Worm (Caenorhabditis elegans) whole organism, young adult: ENCODE data around the gene alfa-1.

Experiments used
- C06A6.2 ChIP-seq: fragments of 200-800 bp; sonication (Bioruptor generic); conservative IDR thresholded peaks from 2 replicates; pipeline ENCODE4 v1.3.6; 2022; ENCODE audit warnings: missing genetic modification characterization, missing compliant biosample characterization
- C17E4.6 ChIP-seq: fragments of 200-800 bp; sonication (Bioruptor generic); IDR thresholded peaks from 2 replicates; pipeline ENCODE4 v1.3.6; 2022; ENCODE audit warnings: missing genetic modification reagents, missing genetic modification characterization, missing compliant biosample characterization
- D2030.7 ChIP-seq: fragments of 200-800 bp; sonication (Bioruptor generic); IDR thresholded peaks from 2 replicates; pipeline ENCODE4 v1.3.6; 2022; ENCODE audit warnings: missing genetic modification reagents, missing genetic modification characterization, missing compliant biosample characterization
- F23B12.7 ChIP-seq: sonication (generic microtip); optimal IDR thresholded peaks from 2 replicates; lab custom pipeline; 2017; ENCODE audit warnings: missing genetic modification characterization, mild to moderate bottlenecking, missing compliant biosample characterization, antibody characterized with exemption, moderate library complexity; ENCODE audit not compliant: insufficient read depth
- F37B4.10 ChIP-seq: fragments of 200-800 bp; sonication (Bioruptor generic); IDR thresholded peaks from 2 replicates; pipeline ENCODE4 v1.3.6; 2022; ENCODE audit warnings: missing genetic modification characterization, missing compliant biosample characterization
- K12H6.12 ChIP-seq: fragments of 200-800 bp; sonication (Bioruptor generic); optimal IDR thresholded peaks from 2 replicates; lab custom pipeline; 2018; ENCODE audit warnings: mild to moderate bottlenecking, missing genetic modification characterization, missing compliant biosample characterization
- Y53F4B.3 ChIP-seq: fragments of 200-800 bp; sonication (Bioruptor generic); IDR thresholded peaks from 2 replicates; pipeline ENCODE4 v1.3.6; 2022; ENCODE audit warnings: missing genetic modification reagents, missing genetic modification characterization, missing compliant biosample characterization
- Y95B8A.8 ChIP-seq: fragments of 200-800 bp; sonication (Bioruptor generic); IDR thresholded peaks from 2 replicates; pipeline ENCODE4 v1.3.6; 2022; ENCODE audit warnings: missing genetic modification reagents, missing genetic modification characterization, missing compliant biosample characterization
- aptf-2 ChIP-seq: fragments of 200-800 bp; sonication (Bioruptor generic); conservative IDR thresholded peaks from 2 replicates; pipeline ENCODE4 v1.3.6; 2022; ENCODE audit warnings: missing genetic modification reagents, missing genetic modification characterization, missing compliant biosample characterization
- ceh-79 ChIP-seq: sonication (generic microtip); optimal IDR thresholded peaks from 2 replicates; lab custom pipeline; 2017; ENCODE audit warnings: mild to moderate bottlenecking, missing genetic modification characterization, missing compliant biosample characterization
- die-1 ChIP-seq: sonication (generic microtip); optimal IDR thresholded peaks from 2 replicates; lab custom pipeline; 2016; ENCODE audit warnings: missing genotype, mild to moderate bottlenecking, missing genetic modification characterization, missing compliant biosample characterization
- efl-1 ChIP-seq: fragments of 150-350 bp; optimal IDR thresholded peaks from 2 replicates; lab custom pipeline; 2014; ENCODE audit warnings: missing biosample characterization, missing genetic modification reagents, missing genetic modification characterization
- egl-18 ChIP-seq: fragments of 200-800 bp; sonication (Bioruptor generic); IDR thresholded peaks from 2 replicates; pipeline ENCODE4 v1.3.6; 2022; ENCODE audit warnings: missing genetic modification reagents, missing genetic modification characterization, missing compliant biosample characterization
- egrh-3 ChIP-seq: fragments of 200-800 bp; sonication (Bioruptor generic); IDR thresholded peaks from 2 replicates; pipeline ENCODE4 v1.3.6; 2022; ENCODE audit warnings: missing genetic modification reagents, missing genetic modification characterization, missing compliant biosample characterization
- hlh-12 ChIP-seq: sonication (generic microtip); optimal IDR thresholded peaks from 2 replicates; lab custom pipeline; 2016; ENCODE audit warnings: missing genetic modification characterization, missing compliant biosample characterization
- hmg-20 ChIP-seq: fragments of 200-800 bp; sonication (Bioruptor generic); IDR thresholded peaks from 2 replicates; pipeline ENCODE4 v1.3.6; 2022; ENCODE audit warnings: missing genetic modification reagents, missing genetic modification characterization, missing compliant biosample characterization
- lin-26 ChIP-seq: fragments of 200-800 bp; sonication (Bioruptor generic); IDR thresholded peaks from 2 replicates; pipeline ENCODE4 v1.3.6; 2022; ENCODE audit warnings: missing genetic modification reagents, missing genetic modification characterization, missing compliant biosample characterization
- lin-35 ChIP-seq, 3 experiments: fragments of 150-350 bp in 2 of 3; sonication (generic microtip) in 1 of 3; optimal IDR thresholded peaks; 2 replicates each; lab custom pipeline; 2014 to 2018; ENCODE audit warnings: missing biosample characterization in 3 of 3, missing genetic modification characterization in 3 of 3, missing genetic modification reagents in 3 of 3
- lin-40 ChIP-seq: sonication (generic microtip); optimal IDR thresholded peaks from 2 replicates; lab custom pipeline; 2016; ENCODE audit warnings: missing genetic modification characterization, mild to moderate bottlenecking, missing compliant biosample characterization, missing genotype, missing genetic modification reagents
- lsl-1 ChIP-seq: fragments of 200-800 bp; sonication (Bioruptor generic); optimal IDR thresholded peaks from 2 replicates; lab custom pipeline; 2018; ENCODE audit warnings: mild to moderate bottlenecking, missing genetic modification characterization, moderate library complexity, missing compliant biosample characterization
- madf-10 ChIP-seq: sonication (generic microtip); optimal IDR thresholded peaks from 2 replicates; lab custom pipeline; 2016; ENCODE audit warnings: mild to moderate bottlenecking, missing genetic modification characterization, missing compliant biosample characterization
- mcd-1 ChIP-seq: fragments of 200-800 bp; sonication (Bioruptor generic); IDR thresholded peaks from 2 replicates; pipeline ENCODE4 v1.3.6; 2022; ENCODE audit warnings: missing genetic modification reagents, missing genetic modification characterization, missing compliant biosample characterization
- mel-28 ChIP-seq: sonication (generic microtip); optimal IDR thresholded peaks from 2 replicates; lab custom pipeline; 2016; ENCODE audit warnings: borderline replicate concordance, mild to moderate bottlenecking, missing genetic modification characterization, missing compliant biosample characterization
- nfya-1 ChIP-seq: sonication (generic microtip); optimal IDR thresholded peaks from 2 replicates; lab custom pipeline; 2017; ENCODE audit warnings: antibody characterized with exemption, missing compliant biosample characterization, missing genetic modification characterization, borderline replicate concordance; ENCODE audit not compliant: insufficient read depth
- nhr-120 ChIP-seq: fragments of 200-800 bp; sonication (Bioruptor generic); IDR thresholded peaks from 2 replicates; pipeline ENCODE4 v1.3.6; 2022; ENCODE audit warnings: missing genetic modification characterization, missing compliant biosample characterization
- nhr-90 ChIP-seq: sonication (generic microtip); optimal IDR thresholded peaks from 2 replicates; lab custom pipeline; 2016; ENCODE audit warnings: missing genotype, mild to moderate bottlenecking, missing genetic modification characterization, missing compliant biosample characterization
- pbrm-1 ChIP-seq: fragments of 200-800 bp; sonication (Bioruptor generic); IDR thresholded peaks from 2 replicates; pipeline ENCODE4 v1.3.6; 2022; ENCODE audit warnings: missing genetic modification reagents, missing genetic modification characterization, missing compliant biosample characterization
- snpc-4 ChIP-seq, 5 experiments: fragments of 150-350 bp in 1 of 5; sonication (generic microtip) in 4 of 5; optimal IDR thresholded peaks; 2 replicates each; lab custom pipeline; 2014 to 2018; ENCODE audit warnings: missing genetic modification characterization in 5 of 5, missing biosample characterization in 3 of 5, antibody characterized with exemption in 2 of 5, mild to moderate bottlenecking in 2 of 5, missing compliant biosample characterization in 2 of 5, missing genotype in 2 of 5, moderate library complexity in 2 of 5, missing genetic modification reagents in 1 of 5
- tbx-9 ChIP-seq: sonication (generic microtip); optimal IDR thresholded peaks from 2 replicates; lab custom pipeline; 2016; ENCODE audit warnings: borderline replicate concordance, missing genetic modification characterization, inconsistent platforms, missing compliant biosample characterization
- tlf-1 ChIP-seq: fragments of 200-800 bp; sonication (Bioruptor generic); optimal IDR thresholded peaks from 2 replicates; lab custom pipeline; 2018; ENCODE audit warnings: mild to moderate bottlenecking, missing genetic modification characterization, missing compliant biosample characterization
- xnd-1 ChIP-seq: sonication (generic microtip); optimal IDR thresholded peaks from 2 replicates; lab custom pipeline; 2016; ENCODE audit warnings: missing genotype, missing genetic modification reagents, missing genetic modification characterization, missing compliant biosample characterization
- zfh-2 ChIP-seq: fragments of 200-800 bp; sonication (Bioruptor generic); conservative IDR thresholded peaks from 2 replicates; pipeline ENCODE4 v1.3.6; 2022; ENCODE audit warnings: missing genetic modification reagents, missing genetic modification characterization, missing compliant biosample characterization
- ztf-28 ChIP-seq: fragments of 200-800 bp; sonication (Bioruptor generic); IDR thresholded peaks from 2 replicates; pipeline ENCODE4 v1.3.6; 2022; ENCODE audit warnings: missing genetic modification reagents, missing genetic modification characterization, missing compliant biosample characterization

Gene alfa-1

DNA sequence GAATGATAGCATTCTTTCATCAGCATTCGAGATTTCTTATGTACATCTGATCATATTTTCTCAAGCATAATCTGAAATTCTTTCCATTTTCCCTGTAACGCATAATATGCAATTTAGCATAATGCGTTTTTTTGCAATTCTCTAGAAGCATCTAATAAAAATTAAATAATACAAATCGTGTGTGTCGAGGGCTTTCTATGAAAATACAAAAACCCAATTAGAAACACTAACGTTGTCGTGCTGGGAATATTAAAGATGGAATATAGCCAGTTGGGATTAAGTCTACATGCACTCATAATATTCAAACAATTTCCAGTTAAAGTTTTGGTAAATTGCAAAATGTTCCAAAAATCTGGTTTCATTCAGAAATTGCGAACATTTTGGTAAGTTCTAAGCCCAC is 22.3 kb upstream of the alfa-1 start, which contains the start of gene F18A1.1:
Gene F18A1.1 (plus strand): TSS at position 301 of the 400 bp plus-strand sequence.
- TF ChIP-seq F37B4.10 (no peak), D2030.7 (GFP tag; lab: Robert Waterston, UW) (no peak), Y53F4B.3 (GFP tag; lab: Robert Waterston, UW) (no peak), mcd-1 (no peak), nhr-90 (no peak), efl-1 (GFP tag; lab: Kevin White, UChicago) (no peak), egl-18 (no peak), pbrm-1 (no peak), die-1 (tag; lab: Kevin White, UChicago) (no peak), lin-26 (GFP tag; lab: Robert Waterston, UW) (no peak), mel-28 (no peak), nfya-1 (tag; lab: Kevin White, UChicago) (no peak), ceh-79 (tag; lab: Kevin White, UChicago) (no peak), tlf-1 (GFP tag; lab: Kevin White, UChicago) (no peak), F23B12.7 (no peak), lin-40 (tag; lab: Kevin White, UChicago) (no peak), xnd-1 (tag; lab: Kevin White, UChicago) (no peak)

DNA sequence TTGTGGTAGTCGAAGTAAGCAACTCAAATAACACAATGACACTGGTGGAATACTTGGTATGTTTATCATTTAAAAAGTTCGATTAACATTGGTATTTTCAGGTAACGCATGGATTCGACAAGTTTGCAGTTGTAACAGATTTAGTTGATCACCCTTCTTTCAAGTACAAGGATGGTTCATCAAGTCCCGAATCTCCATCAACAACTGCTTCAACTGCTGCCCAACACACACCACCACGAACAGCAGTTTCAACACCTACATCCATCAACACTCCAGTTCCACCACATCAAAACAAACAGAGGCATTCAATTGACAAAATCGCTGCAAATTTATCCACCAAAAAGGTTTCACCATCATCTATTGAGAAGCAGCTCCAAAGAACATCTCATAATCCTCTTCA is 20.2 kb upstream of the alfa-1 start:
- TF ChIP-seq egl-18: no peak
- TF ChIP-seq D2030.7 (GFP tag; lab: Robert Waterston, UW): 0 out of 2 replicates have a peak, but pooled peaks have one; percentile 18
- no peak for TF ChIP-seq lin-26 (GFP tag; lab: Robert Waterston, UW)

DNA sequence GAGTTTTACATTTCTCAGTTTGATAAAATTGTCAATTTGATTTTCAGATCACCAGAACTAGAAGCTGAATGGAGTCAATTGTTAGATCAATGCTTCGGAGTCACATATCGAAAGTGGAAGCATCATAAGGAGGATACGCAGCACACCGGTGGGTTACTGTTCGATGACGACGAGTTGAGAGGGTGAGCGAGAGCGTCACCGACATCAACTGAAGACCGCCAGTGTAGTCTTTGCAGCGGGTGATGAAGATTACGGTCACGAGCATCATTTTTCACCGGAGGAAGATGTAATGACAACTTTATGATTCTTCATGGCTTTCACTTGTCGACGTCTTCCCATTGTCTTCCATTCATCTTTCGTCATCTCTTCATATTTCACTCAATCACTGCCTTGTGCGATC is 19.6 kb upstream of the alfa-1 start, which contains the start of gene lin-26:
Gene lin-26 (plus strand): TSS at position 301 of the 400 bp plus-strand sequence.
- TF ChIP-seq Y95B8A.8: no peak
- TF ChIP-seq aptf-2 (GFP tag; lab: Robert Waterston, UW): 0 out of 2 replicates have a peak, but pooled peaks have one; percentile 9
- TF ChIP-seq C06A6.2 (GFP tag; lab: Robert Waterston, UW): no peak
- TF ChIP-seq snpc-4 (GFP tag; optimal IDR thresholded peaks at IDR 0.05; lab: Kevin White, UChicago): no peak
- no peak for TF ChIP-seq snpc-4 (tag; optimal IDR thresholded peaks at IDR 0.05; lab: Kevin White, UChicago)
- TF ChIP-seq, all 124 proteins: peak for 1

DNA sequence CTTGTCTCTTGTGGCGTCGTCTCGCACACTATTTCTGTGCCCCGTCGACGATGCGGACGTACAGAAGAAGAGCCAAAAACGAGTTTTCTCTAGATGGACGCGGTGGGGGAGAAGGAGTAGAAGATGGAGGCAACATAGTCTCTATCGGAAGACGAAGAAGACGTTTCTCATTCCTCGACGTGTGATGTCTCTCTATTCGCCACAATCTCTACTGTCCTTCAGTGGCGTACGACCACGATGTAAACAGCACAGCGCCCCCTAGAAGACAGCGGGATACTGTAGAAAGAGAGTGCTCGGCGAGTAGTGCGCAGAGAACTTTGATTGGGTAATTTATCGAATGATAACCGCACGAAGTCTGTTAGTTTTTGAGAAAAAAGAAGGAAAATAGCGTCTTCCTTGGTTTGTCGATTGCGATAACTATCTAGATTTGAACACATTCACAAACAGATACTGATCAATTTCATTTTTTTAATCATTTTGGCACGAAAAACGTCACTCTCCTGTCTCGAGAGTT is 17.2 kb upstream of the alfa-1 start:
- TF ChIP-seq lsl-1 (GFP tag; lab: Kevin White, UChicago): no peak
- no peak for TF ChIP-seq mel-28
- TF ChIP-seq zfh-2 (GFP tag; lab: Robert Waterston, UW): no peak
- no peak for TF ChIP-seq Y53F4B.3 (GFP tag; lab: Robert Waterston, UW)
- TF ChIP-seq madf-10: no peak
- no peak for TF ChIP-seq egrh-3
- TF ChIP-seq C17E4.6 (GFP tag; lab: Robert Waterston, UW): no peak
- TF ChIP-seq lin-35 (GFP tag; optimal IDR thresholded peaks at IDR 0.05; lab: Kevin White, UChicago): no peak
- no peak for TF ChIP-seq lin-40 (tag; lab: Kevin White, UChicago)
- TF ChIP-seq nhr-120 (GFP tag; lab: Robert Waterston, UW): no peak
- no peak for TF ChIP-seq hlh-12 (tag; lab: Kevin White, UChicago)
- TF ChIP-seq tbx-9 (tag; lab: Kevin White, UChicago): no peak
- TF ChIP-seq nhr-90: no peak
- no peak for TF ChIP-seq ztf-28 (GFP tag; lab: Robert Waterston, UW)

DNA sequence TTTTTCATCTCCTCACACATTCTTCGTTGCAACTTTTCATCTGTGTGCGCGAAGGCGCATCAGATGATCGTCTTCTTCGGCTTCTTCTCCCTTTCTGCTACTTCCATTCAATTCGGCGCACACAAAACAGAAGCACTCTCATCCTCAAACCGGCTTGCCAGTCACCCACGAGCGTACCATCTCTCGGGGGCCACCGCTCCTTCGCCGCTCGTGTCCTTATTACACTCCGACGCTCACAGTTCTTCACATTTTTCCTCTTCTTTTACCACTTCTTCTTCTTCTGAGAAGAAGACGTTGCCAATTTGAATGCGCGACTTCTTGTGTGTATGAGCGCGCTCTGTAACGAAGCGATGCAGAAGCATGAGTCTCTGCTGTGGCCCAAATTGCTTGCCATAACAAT is 16.2 kb upstream of the alfa-1 start:
- TF ChIP-seq lsl-1 (GFP tag; lab: Kevin White, UChicago): no peak
- TF ChIP-seq hmg-20: no peak
- TF ChIP-seq D2030.7 (GFP tag; lab: Robert Waterston, UW): no peak
- TF ChIP-seq K12H6.12 (tag; lab: Kevin White, UChicago): no peak
- TF ChIP-seq zfh-2 (GFP tag; lab: Robert Waterston, UW): 0 out of 2 replicates have a peak, but pooled peaks have one; percentile 45
